Worm (Caenorhabditis elegans) whole organism, L1 larva: ENCODE data around the gene nlp-69.

Experiments used
- C16A3.4 ChIP-seq: fragments of 150-350 bp; optimal IDR thresholded peaks from 2 replicates; lab custom pipeline; 2014; ENCODE audit warnings: missing biosample characterization, missing genetic modification characterization
- C34B4.2 ChIP-seq: sonication (generic microtip); optimal IDR thresholded peaks from 2 replicates; lab custom pipeline; 2017; ENCODE audit warnings: mild to moderate bottlenecking, missing genetic modification characterization, missing compliant biosample characterization
- alr-1 ChIP-seq: fragments of 200-800 bp; sonication (Bioruptor generic); optimal IDR thresholded peaks from 2 replicates; lab custom pipeline; 2018; ENCODE audit warnings: borderline replicate concordance, mild to moderate bottlenecking, missing genetic modification characterization, missing compliant biosample characterization
- ama-1 ChIP-seq: fragments of 150-350 bp; optimal IDR thresholded peaks from 2 replicates; lab custom pipeline; 2014
- blmp-1 ChIP-seq: fragments of 150-350 bp; optimal IDR thresholded peaks from 2 replicates; lab custom pipeline; 2014; ENCODE audit warnings: missing biosample characterization, missing genetic modification characterization
- ceh-63 ChIP-seq: fragments of 200-800 bp; sonication (Bioruptor generic); optimal IDR thresholded peaks from 2 replicates; lab custom pipeline; 2018; ENCODE audit warnings: mild to moderate bottlenecking, missing genetic modification characterization, missing compliant biosample characterization
- ceh-8 ChIP-seq: fragments of 200-800 bp; sonication (Bioruptor generic); optimal IDR thresholded peaks from 2 replicates; lab custom pipeline; 2018; ENCODE audit warnings: mild to moderate bottlenecking, missing genetic modification characterization, moderate library complexity, missing compliant biosample characterization
- ceh-82 ChIP-seq, 3 experiments: fragments of 150-350 bp in 1 of 3; sonication (generic microtip) in 2 of 3; optimal IDR thresholded peaks; 2 replicates each; lab custom pipeline; 2014 to 2017; ENCODE audit warnings: missing biosample characterization in 3 of 3, missing genetic modification characterization in 3 of 3
- ceh-90 ChIP-seq: sonication (generic microtip); optimal IDR thresholded peaks from 2 replicates; lab custom pipeline; 2016; ENCODE audit warnings: missing genetic modification characterization, missing compliant biosample characterization
- ces-1 ChIP-seq: fragments of 150-350 bp; optimal IDR thresholded peaks from 2 replicates; lab custom pipeline; 2014; ENCODE audit warnings: missing biosample characterization, missing genetic modification reagents, missing genetic modification characterization
- dpl-1 ChIP-seq, 3 experiments: fragments of 150-350 bp in 2 of 3; sonication (generic microtip) in 1 of 3; optimal IDR thresholded peaks; 2 replicates each; lab custom pipeline; 2014 to 2017; ENCODE audit warnings: missing biosample characterization in 3 of 3, missing genetic modification characterization in 3 of 3, missing genetic modification reagents in 3 of 3
- egl-27 ChIP-seq, 2 experiments: fragments of 150-350 bp in 1 of 2; sonication (generic microtip); optimal IDR thresholded peaks; 3 replicates each; lab custom pipeline; 2017 to 2018; ENCODE audit warnings: missing biosample characterization in 2 of 2, missing genetic modification characterization in 2 of 2, missing genetic modification reagents in 2 of 2
- fkh-4 ChIP-seq: sonication (generic microtip); optimal IDR thresholded peaks from 2 replicates; lab custom pipeline; 2016; ENCODE audit warnings: missing compliant biosample characterization, missing genetic modification characterization, borderline replicate concordance
- fkh-8 ChIP-seq: sonication (generic microtip); optimal IDR thresholded peaks from 2 replicates; lab custom pipeline; 2016; ENCODE audit warnings: mild to moderate bottlenecking, missing genetic modification characterization, missing compliant biosample characterization
- fos-1 ChIP-seq: fragments of 150-350 bp; optimal IDR thresholded peaks from 2 replicates; lab custom pipeline; 2014; ENCODE audit warnings: missing biosample characterization, missing genetic modification characterization
- hpl-2 ChIP-seq: fragments of 150-350 bp; optimal IDR thresholded peaks from 2 replicates; lab custom pipeline; 2014; ENCODE audit warnings: missing biosample characterization, missing genetic modification reagents, missing genetic modification characterization
- isw-1 ChIP-seq: fragments of 200-800 bp; sonication (Bioruptor generic); IDR thresholded peaks from 2 replicates; pipeline ENCODE4 v1.3.6; 2022; ENCODE audit warnings: missing genetic modification characterization, missing compliant biosample characterization
- mef-2 ChIP-seq: fragments of 150-350 bp; optimal IDR thresholded peaks from 2 replicates; lab custom pipeline; 2014; ENCODE audit warnings: missing biosample characterization, missing genetic modification characterization
- mep-1 ChIP-seq: fragments of 150-350 bp; optimal IDR thresholded peaks from 2 replicates; lab custom pipeline; 2014; ENCODE audit warnings: missing biosample characterization, missing genetic modification characterization
- nhr-11 ChIP-seq: fragments of 150-350 bp; optimal IDR thresholded peaks from 2 replicates; lab custom pipeline; 2014; ENCODE audit warnings: missing biosample characterization, missing genetic modification characterization
- nhr-12 ChIP-seq: sonication (generic microtip); optimal IDR thresholded peaks from 2 replicates; lab custom pipeline; 2017; ENCODE audit warnings: missing biosample characterization, missing genetic modification characterization
- nhr-19 ChIP-seq: fragments of 200-800 bp; sonication (Bioruptor generic); conservative IDR thresholded peaks from 2 replicates; pipeline ENCODE4 v1.3.6; 2022; ENCODE audit warnings: missing genetic modification characterization, missing compliant biosample characterization
- nhr-237 ChIP-seq: fragments of 150-350 bp; optimal IDR thresholded peaks from 2 replicates; lab custom pipeline; 2014; ENCODE audit warnings: missing biosample characterization, missing genetic modification characterization
- nhr-28 ChIP-seq: fragments of 150-350 bp; optimal IDR thresholded peaks from 2 replicates; lab custom pipeline; 2014; ENCODE audit warnings: missing biosample characterization, missing genetic modification characterization
- nhr-47 ChIP-seq: sonication (generic microtip); optimal IDR thresholded peaks from 2 replicates; lab custom pipeline; 2016; ENCODE audit warnings: mild to moderate bottlenecking, missing genetic modification characterization, moderate library complexity, missing compliant biosample characterization
- nhr-76 ChIP-seq: sonication (generic microtip); optimal IDR thresholded peaks from 2 replicates; lab custom pipeline; 2017; ENCODE audit warnings: missing biosample characterization, missing genetic modification characterization
- nhr-77 ChIP-seq: fragments of 150-350 bp; optimal IDR thresholded peaks from 2 replicates; lab custom pipeline; 2014; ENCODE audit warnings: missing biosample characterization, missing genetic modification characterization
- nhr-90 ChIP-seq: sonication (generic microtip); optimal IDR thresholded peaks from 2 replicates; lab custom pipeline; 2016; ENCODE audit warnings: mild to moderate bottlenecking, missing genetic modification characterization, missing compliant biosample characterization; ENCODE audit not compliant: poor library complexity
- pag-3 ChIP-seq: sonication (generic microtip); optimal IDR thresholded peaks from 2 replicates; lab custom pipeline; 2017; ENCODE audit warnings: missing genetic modification characterization, mild to moderate bottlenecking, missing compliant biosample characterization, antibody characterized with exemption, borderline replicate concordance; ENCODE audit not compliant: insufficient read depth
- pax-3 ChIP-seq: fragments of 200-800 bp; sonication (Bioruptor generic); optimal IDR thresholded peaks from 2 replicates; lab custom pipeline; 2018; ENCODE audit warnings: mild to moderate bottlenecking, missing genetic modification characterization, moderate library complexity, missing compliant biosample characterization
- rnt-1 ChIP-seq: sonication (generic microtip); optimal IDR thresholded peaks from 2 replicates; lab custom pipeline; 2016; ENCODE audit warnings: mild to moderate bottlenecking, missing genetic modification characterization, moderate library complexity, missing compliant biosample characterization
- snpc-4 ChIP-seq: fragments of 150-350 bp; optimal IDR thresholded peaks from 2 replicates; lab custom pipeline; 2014; ENCODE audit warnings: missing biosample characterization, missing genetic modification characterization
- snu-23 ChIP-seq: sonication (generic microtip); optimal IDR thresholded peaks from 2 replicates; lab custom pipeline; 2016; ENCODE audit warnings: missing genetic modification characterization, missing compliant biosample characterization
- sup-37 ChIP-seq: fragments of 200-800 bp; sonication (Bioruptor generic); optimal IDR thresholded peaks from 2 replicates; lab custom pipeline; 2018; ENCODE audit warnings: mild to moderate bottlenecking, missing genetic modification characterization, missing compliant biosample characterization
- tbx-2 ChIP-seq: sonication (generic microtip); optimal IDR thresholded peaks from 2 replicates; lab custom pipeline; 2016; ENCODE audit warnings: missing genetic modification characterization, missing compliant biosample characterization
- tlp-1 ChIP-seq: fragments of 150-350 bp; optimal IDR thresholded peaks from 2 replicates; lab custom pipeline; 2014; ENCODE audit warnings: missing biosample characterization, missing genetic modification characterization
- unc-30 ChIP-seq: sonication (generic microtip); optimal IDR thresholded peaks from 2 replicates; lab custom pipeline; 2017; ENCODE audit warnings: missing biosample characterization, missing genetic modification characterization
- unc-86 ChIP-seq: sonication (generic microtip); optimal IDR thresholded peaks from 2 replicates; lab custom pipeline; 2016; ENCODE audit warnings: missing genetic modification characterization, missing compliant biosample characterization
- vab-15 ChIP-seq: sonication (generic microtip); optimal IDR thresholded peaks from 2 replicates; lab custom pipeline; 2017; ENCODE audit warnings: missing genotype, mild to moderate bottlenecking, missing genetic modification characterization, missing compliant biosample characterization
- zag-1 ChIP-seq: fragments of 150-350 bp; optimal IDR thresholded peaks from 2 replicates; lab custom pipeline; 2014; ENCODE audit warnings: missing biosample characterization, missing genetic modification characterization

nlp-69 gene

ce11 chrV:20126637-20127036, 31.8 kb upstream of the nlp-69 start:
- TF ChIP-seq ceh-8 (no peak), ama-1 (no peak), alr-1 (tag; lab: Kevin White, UChicago) (no peak), blmp-1 (tag; lab: Kevin White, UChicago) (no peak), hpl-2 (GFP tag; lab: Kevin White, UChicago) (no peak), zag-1 (tag; lab: Kevin White, UChicago) (no peak), C16A3.4 (tag; lab: Kevin White, UChicago) (no peak), ceh-63 (GFP tag; lab: Kevin White, UChicago) (no peak), C34B4.2 (tag; lab: Kevin White, UChicago) (no peak), nhr-76 (tag; lab: Kevin White, UChicago) (no peak), snu-23 (GFP tag; lab: Kevin White, UChicago) (no peak), tlp-1 (tag; lab: Kevin White, UChicago) (no peak), ceh-90 (no peak), nhr-77 (tag; lab: Kevin White, UChicago) (no peak), mef-2 (tag; lab: Kevin White, UChicago) (no peak), fkh-8 (tag; lab: Kevin White, UChicago) (no peak)

DNA sequence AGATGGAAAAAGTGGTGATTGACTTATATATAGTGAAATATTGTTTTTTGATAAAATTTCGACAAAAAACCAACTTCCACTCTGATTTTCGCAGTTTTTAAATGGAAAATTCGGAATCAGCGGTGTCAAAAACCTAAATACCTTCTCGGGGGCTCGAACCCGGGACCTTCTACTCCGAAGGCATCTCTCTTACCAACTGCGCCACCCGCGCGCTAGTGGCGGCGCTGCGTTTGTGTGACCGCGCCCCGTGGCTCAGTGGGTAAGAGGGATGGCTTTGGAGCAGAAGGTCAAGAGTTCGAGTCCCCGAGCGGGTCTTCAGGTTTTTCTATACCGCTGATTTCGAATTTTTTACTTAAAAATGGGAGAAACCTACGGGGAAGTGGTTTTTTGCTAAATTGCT, 30.3 kb upstream of the nlp-69 start:
- no peak for TF ChIP-seq hpl-2 (GFP tag; lab: Kevin White, UChicago)
- no peak for TF ChIP-seq nhr-47 (tag; lab: Kevin White, UChicago)
- no peak for TF ChIP-seq nhr-237 (tag; lab: Kevin White, UChicago)
- TF ChIP-seq nhr-77 (tag; lab: Kevin White, UChicago), result no peak
- no peak for TF ChIP-seq vab-15 (tag; lab: Kevin White, UChicago)
- no peak for TF ChIP-seq unc-30 (tag; lab: Kevin White, UChicago)
- TF ChIP-seq dpl-1 (GFP tag; optimal IDR thresholded peaks at IDR 0.05; lab: Kevin White, UChicago), result no peak
- TF ChIP-seq mep-1, result no peak
- no peak for TF ChIP-seq fos-1 (tag; lab: Kevin White, UChicago)
- TF ChIP-seq, all 84 proteins: peak for 0

DNA sequence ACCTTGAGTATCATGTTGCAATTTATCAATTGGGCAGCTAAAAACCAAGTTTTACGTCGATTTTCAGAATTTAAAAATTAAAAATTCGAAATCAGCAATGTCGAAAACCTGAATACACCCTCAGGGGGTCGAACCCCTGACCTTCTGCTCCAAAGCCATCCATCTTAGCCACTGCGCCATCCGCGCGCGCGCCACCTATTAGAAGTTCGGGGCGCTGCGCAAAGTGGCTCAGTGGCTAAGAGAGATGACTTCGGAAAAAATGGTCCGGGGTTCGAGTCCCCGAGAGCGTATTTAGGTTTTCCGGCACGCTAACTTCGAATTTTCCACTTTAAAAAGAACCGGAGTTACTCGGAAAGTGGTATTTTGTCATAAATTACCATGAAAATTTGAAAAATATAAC, 29.6 kb upstream of the nlp-69 start:
- no peak for TF ChIP-seq pag-3
- no peak for TF ChIP-seq tbx-2 (tag; lab: Kevin White, UChicago)
- TF ChIP-seq nhr-28 (tag; lab: Kevin White, UChicago), result no peak
- no peak for TF ChIP-seq C34B4.2 (tag; lab: Kevin White, UChicago)
- TF ChIP-seq nhr-90, result no peak
- TF ChIP-seq sup-37 (GFP tag; lab: Kevin White, UChicago), result no peak
- TF ChIP-seq ceh-82 (tag; optimal IDR thresholded peaks at IDR 0.05; lab: Kevin White, UChicago), result no peak
- no peak for TF ChIP-seq nhr-11 (tag; lab: Kevin White, UChicago)
- TF ChIP-seq unc-86 (tag; lab: Kevin White, UChicago), result no peak
- no peak for TF ChIP-seq pax-3 (tag; lab: Kevin White, UChicago)
- no peak for TF ChIP-seq fos-1 (tag; lab: Kevin White, UChicago)
- TF ChIP-seq fkh-4, result no peak
- no peak for TF ChIP-seq ces-1
- no peak for TF ChIP-seq nhr-19 (GFP tag; lab: Robert Waterston, UW)
- no peak for TF ChIP-seq isw-1 (GFP tag; lab: Robert Waterston, UW)
- TF ChIP-seq egl-27 (tag; optimal IDR thresholded peaks at IDR 0.05; lab: Kevin White, UChicago), result no peak
- no peak for TF ChIP-seq zag-1 (tag; lab: Kevin White, UChicago)
- TF ChIP-seq snpc-4 (tag; lab: Kevin White, UChicago), result no peak
- TF ChIP-seq nhr-12 (tag; lab: Kevin White, UChicago), result no peak
- no peak for TF ChIP-seq rnt-1 (tag; lab: Kevin White, UChicago)
